Worm (Caenorhabditis elegans): ENCODE data around the gene T24A6.20.

Gene T24A6.20

ce11 chrV:3580385-3580784 is 27.5 kb downstream of the T24A6.20 start:
- no peak for TF ChIP-seq nhr-11 (tag; optimal IDR thresholded peaks at IDR 0.05)
- TF ChIP-seq fos-1 (tag; optimal IDR thresholded peaks at IDR 0.05), result peak; percentile 51

DNA sequence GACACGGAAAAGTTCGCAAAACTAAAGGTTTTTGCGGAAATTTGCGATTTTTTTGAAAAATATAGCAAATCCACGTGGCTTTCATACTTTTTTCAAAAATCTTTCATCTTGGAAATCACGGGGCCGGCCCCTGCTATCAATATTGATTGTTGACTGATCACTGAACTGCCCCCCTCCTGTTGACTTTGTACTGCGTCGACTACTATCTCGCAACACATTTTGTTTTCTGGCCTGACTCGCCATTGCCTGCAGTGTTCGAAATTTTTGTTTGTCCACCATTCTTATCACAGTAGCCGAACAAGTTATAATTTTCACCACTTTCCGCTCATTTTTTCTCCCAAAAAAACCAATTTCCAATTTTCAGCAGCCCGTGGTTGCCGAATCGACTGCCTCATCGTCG is 28.1 kb downstream of the T24A6.20 start:
- no peak for TF ChIP-seq lin-11 (tag; optimal IDR thresholded peaks at IDR 0.05)
- TF ChIP-seq nhr-129 (tag; optimal IDR thresholded peaks at IDR 0.05), result peak; percentile 11

ce11 chrV:3581643-3582042 is 28.7 kb downstream of the T24A6.20 start:
- no peak for TF ChIP-seq snpc-4 (tag; optimal IDR thresholded peaks at IDR 0.05)
- TF ChIP-seq nhr-77 (tag; optimal IDR thresholded peaks at IDR 0.05), result no peak
- no peak for TF ChIP-seq elt-3 (tag; optimal IDR thresholded peaks at IDR 0.05)
- TF ChIP-seq nhr-25 (tag; optimal IDR thresholded peaks at IDR 0.05), result no peak
- TF ChIP-seq R02D3.7 (tag; optimal IDR thresholded peaks at IDR 0.05), result no peak
- no peak for TF ChIP-seq elt-1 (tag; optimal IDR thresholded peaks at IDR 0.05)
- TF ChIP-seq blmp-1 (tag; optimal IDR thresholded peaks at IDR 0.05; ENCODE audit: insufficient read depth), result no peak
- TF ChIP-seq nhr-6 (tag; optimal IDR thresholded peaks at IDR 0.05), result no peak
- no peak for TF ChIP-seq mab-5 (tag; optimal IDR thresholded peaks at IDR 0.05)
- no peak for TF ChIP-seq nhr-11 (tag; optimal IDR thresholded peaks at IDR 0.05)
- no peak for TF ChIP-seq ama-1 (optimal IDR thresholded peaks at IDR 0.05)
- no peak for TF ChIP-seq gmeb-1 (tag; optimal IDR thresholded peaks at IDR 0.05)
- TF ChIP-seq nhr-237 (tag; optimal IDR thresholded peaks at IDR 0.05), result no peak
- no peak for TF ChIP-seq nhr-10 (tag; optimal IDR thresholded peaks at IDR 0.05)
- no peak for TF ChIP-seq unc-62 (GFP tag; optimal IDR thresholded peaks at IDR 0.05)
- no peak for TF ChIP-seq nhr-23 (tag; optimal IDR thresholded peaks at IDR 0.05)
- TF ChIP-seq alr-1 (tag; optimal IDR thresholded peaks at IDR 0.05), result no peak
- no peak for TF ChIP-seq lsy-2 (tag; optimal IDR thresholded peaks at IDR 0.05)

ce11 chrV:3582086-3582485 is 29.2 kb downstream of the T24A6.20 start:
- TF ChIP-seq sma-9 (GFP tag; optimal IDR thresholded peaks at IDR 0.05) (peak; percentile 21), sma-9 (tag; optimal IDR thresholded peaks at IDR 0.05) (no peak), nhr-237 (tag; optimal IDR thresholded peaks at IDR 0.05) (no peak), nhr-129 (tag; optimal IDR thresholded peaks at IDR 0.05) (no peak), nhr-21 (tag; optimal IDR thresholded peaks at IDR 0.05) (no peak), elt-1 (tag; optimal IDR thresholded peaks at IDR 0.05) (no peak)

ce11 chrV:3582671-3583070 is 29.7 kb downstream of the T24A6.20 start:
- TF ChIP-seq nhr-21 (tag; optimal IDR thresholded peaks at IDR 0.05), result no peak
- no peak for TF ChIP-seq elt-1 (tag; optimal IDR thresholded peaks at IDR 0.05)
- TF ChIP-seq peb-1 (tag; optimal IDR thresholded peaks at IDR 0.05), result no peak
- no peak for TF ChIP-seq ZK546.5 (tag; optimal IDR thresholded peaks at IDR 0.05)
- TF ChIP-seq C34F6.9 (tag; optimal IDR thresholded peaks at IDR 0.05), result no peak
- TF ChIP-seq Y55F3AM.14 (GFP tag; optimal IDR thresholded peaks at IDR 0.05), result no peak
- no peak for TF ChIP-seq lin-13 (GFP tag; optimal IDR thresholded peaks at IDR 0.05)
- TF ChIP-seq R02D3.7 (tag; optimal IDR thresholded peaks at IDR 0.05), result no peak
- no peak for TF ChIP-seq aly-2 (tag; optimal IDR thresholded peaks at IDR 0.05)
- no peak for TF ChIP-seq nhr-23 (tag; optimal IDR thresholded peaks at IDR 0.05)
- TF ChIP-seq nhr-10 (tag; optimal IDR thresholded peaks at IDR 0.05), result no peak
- TF ChIP-seq dmd-4 (tag; optimal IDR thresholded peaks at IDR 0.05), result no peak
- TF ChIP-seq lin-39 (tag; optimal IDR thresholded peaks at IDR 0.05), result no peak
- no peak for TF ChIP-seq blmp-1 (tag; optimal IDR thresholded peaks at IDR 0.05; ENCODE audit: insufficient read depth)
- TF ChIP-seq mbf-1 (tag; optimal IDR thresholded peaks at IDR 0.05), result no peak

ce11 chrV:3583622-3584021 is 30.7 kb downstream of the T24A6.20 start:
- no peak for TF ChIP-seq ceh-16 (tag; optimal IDR thresholded peaks at IDR 0.05)
- TF ChIP-seq dmd-4 (tag; optimal IDR thresholded peaks at IDR 0.05), result no peak
- no peak for TF ChIP-seq zag-1 (tag; optimal IDR thresholded peaks at IDR 0.05)
- no peak for TF ChIP-seq sma-9 (GFP tag; optimal IDR thresholded peaks at IDR 0.05)
- TF ChIP-seq sma-9 (tag; optimal IDR thresholded peaks at IDR 0.05), result no peak
- TF ChIP-seq nhr-11 (tag; optimal IDR thresholded peaks at IDR 0.05), result no peak
- no peak for TF ChIP-seq nhr-25 (tag; optimal IDR thresholded peaks at IDR 0.05)
- TF ChIP-seq nhr-77 (tag; optimal IDR thresholded peaks at IDR 0.05), result no peak
- no peak for TF ChIP-seq lin-39 (tag; optimal IDR thresholded peaks at IDR 0.05)
- TF ChIP-seq aly-2 (tag; optimal IDR thresholded peaks at IDR 0.05), result no peak
- TF ChIP-seq R02D3.7 (tag; optimal IDR thresholded peaks at IDR 0.05), result no peak
- no peak for TF ChIP-seq mbf-1 (tag; optimal IDR thresholded peaks at IDR 0.05)
